Worm (Caenorhabditis elegans): ENCODE measurements around the gene T14B4.20.

Gene T14B4.20

ce11 chrII:6713003-6713402, 3.7 kb upstream of the T14B4.20 start:
- no peak for TF ChIP-seq ztf-11 (tag; optimal IDR thresholded peaks at IDR 0.05)
- TF ChIP-seq alr-1 (tag; optimal IDR thresholded peaks at IDR 0.05; ENCODE audit: borderline replicate concordance), result no peak
- TF ChIP-seq mab-9 (GFP tag; IDR thresholded peaks at IDR 0.05), result no peak
- TF ChIP-seq zag-1 (tag; optimal IDR thresholded peaks at IDR 0.05), result no peak
- TF ChIP-seq sup-37 (GFP tag; optimal IDR thresholded peaks at IDR 0.05), result no peak
- no peak for TF ChIP-seq xbp-1 (tag; optimal IDR thresholded peaks at IDR 0.05)
- no peak for TF ChIP-seq lin-14 (GFP tag; optimal IDR thresholded peaks at IDR 0.05)

- TF ChIP-seq nhr-76 (tag; optimal IDR thresholded peaks at IDR 0.05), result no peak
- no peak for TF ChIP-seq hpl-2 (GFP tag; optimal IDR thresholded peaks at IDR 0.05)
- peak in 1 of 6 experiments; percentile 11 for TF ChIP-seq elt-3 (tag; optimal IDR thresholded peaks at IDR 0.05)
- TF ChIP-seq blmp-1 (tag; optimal IDR thresholded peaks at IDR 0.05), result peak; percentile 99
These were observed 2.8 kb upstream of the T14B4.20 start, which contains the start of gene dpy-2 for ce11 chrII:6713832-6714342. dpy-2 (plus strand) TSS chrII:6714292.

- peak; percentile 86 for TF ChIP-seq blmp-1 (tag; optimal IDR thresholded peaks at IDR 0.05)
- no peak for TF ChIP-seq C04F5.9 (tag; optimal IDR thresholded peaks at IDR 0.05)
These were observed 848 bp upstream of the T14B4.20 start for ce11 chrII:6715853-6716252.

DNA sequence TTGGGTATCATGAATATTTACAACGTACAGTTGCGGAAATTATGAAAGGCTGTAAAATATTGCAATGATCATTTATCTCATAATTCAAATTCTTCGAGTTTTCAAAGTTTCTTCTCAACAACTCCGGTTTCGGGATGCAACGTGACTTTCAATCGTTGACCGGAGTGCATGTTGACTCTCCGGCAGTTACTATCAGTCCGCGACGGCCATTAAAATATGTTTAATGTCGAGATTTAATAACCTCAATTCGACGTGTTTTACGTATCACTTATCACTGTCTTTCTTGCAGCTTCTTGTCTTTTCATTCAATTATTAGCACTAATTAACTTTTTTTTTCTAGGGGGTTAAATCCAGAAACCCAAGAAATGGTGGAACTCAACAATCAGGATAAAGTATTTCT, 1.5 kb downstream of the T14B4.20 start, which contains the start of gene tsp-10:
TSS of gene tsp-10 (plus strand) at position 366 of the 400 bp plus-strand sequence.
- TF ChIP-seq egl-27 (tag; optimal IDR thresholded peaks at IDR 0.05), result no peak
- no peak for TF ChIP-seq mab-9 (GFP tag; IDR thresholded peaks at IDR 0.05)
- TF ChIP-seq zag-1 (tag; optimal IDR thresholded peaks at IDR 0.05), result no peak
- TF ChIP-seq irx-1 (tag; optimal IDR thresholded peaks at IDR 0.05), result no peak
- no peak for TF ChIP-seq pqm-1 (tag; optimal IDR thresholded peaks at IDR 0.05)
- no peak for TF ChIP-seq nhr-76 (tag; optimal IDR thresholded peaks at IDR 0.05)
- TF ChIP-seq zip-4 (GFP tag; optimal IDR thresholded peaks at IDR 0.05), result no peak
- TF ChIP-seq elt-2 (tag; optimal IDR thresholded peaks at IDR 0.05), result no peak
- TF ChIP-seq aha-1 (tag; optimal IDR thresholded peaks at IDR 0.05), result no peak
- no peak for TF ChIP-seq egl-13 (tag; optimal IDR thresholded peaks at IDR 0.05)
- TF ChIP-seq skn-1 (tag; optimal IDR thresholded peaks at IDR 0.05), result no peak
- no peak for TF ChIP-seq ceh-82 (tag; optimal IDR thresholded peaks at IDR 0.05)
- no peak for TF ChIP-seq mep-1 (tag; optimal IDR thresholded peaks at IDR 0.05)
- no peak for TF ChIP-seq ama-1 (optimal IDR thresholded peaks at IDR 0.05)
- no peak for TF ChIP-seq ztf-11 (tag; optimal IDR thresholded peaks at IDR 0.05)
- TF ChIP-seq lin-13 (GFP tag; optimal IDR thresholded peaks at IDR 0.05), result no peak
- no peak for TF ChIP-seq isw-1 (GFP tag; IDR thresholded peaks at IDR 0.05)
- TF ChIP-seq nhr-77 (tag; optimal IDR thresholded peaks at IDR 0.05), result no peak

DNA sequence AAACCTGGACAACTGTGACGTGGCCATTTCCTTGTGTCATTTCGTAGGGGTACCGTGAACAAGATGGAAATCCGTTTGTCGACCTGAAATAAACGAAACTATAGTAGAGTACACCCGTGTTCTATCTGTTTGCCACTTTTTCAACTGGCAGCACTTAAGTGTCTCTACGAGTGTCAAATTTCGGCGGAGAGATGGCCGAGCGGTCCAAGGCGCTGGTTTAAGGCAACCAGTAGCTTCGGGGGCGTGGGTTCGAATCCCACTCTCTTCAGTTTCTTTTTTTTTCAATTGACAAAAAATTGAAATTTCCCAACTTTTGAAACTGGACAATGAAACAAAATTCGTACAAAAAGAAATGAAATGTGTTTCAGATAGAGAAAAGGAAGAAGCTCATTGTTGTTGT, 4.9 kb downstream of the T14B4.20 start:
- no peak for TF ChIP-seq fkh-8 (tag; optimal IDR thresholded peaks at IDR 0.05)
- no peak for TF ChIP-seq hlh-17 (GFP tag; optimal IDR thresholded peaks at IDR 0.05; ENCODE audit: borderline replicate concordance)
- no peak for TF ChIP-seq ceh-63 (GFP tag; optimal IDR thresholded peaks at IDR 0.05)
- no peak for TF ChIP-seq unc-98 (GFP tag; IDR thresholded peaks at IDR 0.05)
- peak; percentile 55 for TF ChIP-seq dsc-1 (tag; optimal IDR thresholded peaks at IDR 0.05)
- no peak for TF ChIP-seq pqm-1 (tag; optimal IDR thresholded peaks at IDR 0.05)
- peak; percentile 56 for TF ChIP-seq nhr-71 (tag; optimal IDR thresholded peaks at IDR 0.05)
- no peak for TF ChIP-seq fkh-10 (GFP tag; optimal IDR thresholded peaks at IDR 0.05)
- no peak for TF ChIP-seq unc-30 (tag; optimal IDR thresholded peaks at IDR 0.05)
- no peak for TF ChIP-seq F16B12.6 (tag; optimal IDR thresholded peaks at IDR 0.05)
- peak; percentile 32 for TF ChIP-seq swsn-7 (tag; optimal IDR thresholded peaks at IDR 0.05)
- TF ChIP-seq nhr-85 (tag), result no peak
- TF ChIP-seq C34B4.2 (tag; optimal IDR thresholded peaks at IDR 0.05), result no peak
- no peak for TF ChIP-seq lin-15B (tag; optimal IDR thresholded peaks at IDR 0.05)
- TF ChIP-seq jun-1 (tag; optimal IDR thresholded peaks at IDR 0.05), result no peak
- TF ChIP-seq mef-2 (tag; optimal IDR thresholded peaks at IDR 0.05), result no peak
- TF ChIP-seq pag-3 (tag; optimal IDR thresholded peaks at IDR 0.05; ENCODE audit: borderline replicate concordance, insufficient read depth), result no peak
- no peak for TF ChIP-seq elt-2 (tag; optimal IDR thresholded peaks at IDR 0.05)
- TF ChIP-seq elt-3 (tag; optimal IDR thresholded peaks at IDR 0.05), result peak in 2 of 6 experiments; percentile 9 to 17
- TF ChIP-seq efl-3 (GFP tag; optimal IDR thresholded peaks at IDR 0.05), result no peak
- TF ChIP-seq mep-1 (tag; optimal IDR thresholded peaks at IDR 0.05), result peak; percentile 1
- TF ChIP-seq egl-13 (tag; optimal IDR thresholded peaks at IDR 0.05), result no peak
- peak; percentile 13 to 53 for TF ChIP-seq lin-35 (GFP tag; optimal IDR thresholded peaks at IDR 0.05)
- TF ChIP-seq grh-1 (GFP tag; IDR thresholded peaks at IDR 0.05), result 0 out of 2 replicates have a peak, but pooled peaks have one; percentile 9
